Worm (Caenorhabditis elegans): ENCODE measurements around the gene K04F1.8.

DNA sequence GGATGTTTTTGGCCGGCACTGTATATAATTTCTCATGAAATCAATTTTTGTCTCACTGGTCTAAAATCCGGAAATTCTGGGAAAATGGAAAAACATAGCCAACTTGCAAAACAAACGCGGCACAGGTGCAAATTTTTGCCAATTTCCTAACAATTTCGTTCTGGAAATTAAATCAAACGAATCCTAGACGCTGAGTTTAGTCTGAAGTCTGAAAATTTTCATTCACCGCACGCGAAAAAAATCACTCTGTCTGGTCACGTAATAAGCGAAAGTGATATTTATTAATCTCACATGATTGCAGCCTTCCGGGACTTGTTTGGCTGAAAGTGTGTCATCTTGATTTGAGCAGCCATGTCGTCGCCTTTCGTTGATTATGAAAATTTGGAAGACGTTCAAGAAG, 49.9 kb downstream of the K04F1.8 start, which contains the start of gene srw-103:
- TF ChIP-seq unc-39 (tag; optimal IDR thresholded peaks at IDR 0.05) = no peak
- TF ChIP-seq mdl-1 (tag; optimal IDR thresholded peaks at IDR 0.05) = no peak
- TF ChIP-seq zag-1 (tag; optimal IDR thresholded peaks at IDR 0.05) = no peak
- no peak for TF ChIP-seq snpc-4 (tag; optimal IDR thresholded peaks at IDR 0.05)
- no peak for TF ChIP-seq nhr-23 (tag; optimal IDR thresholded peaks at IDR 0.05)
- TF ChIP-seq ztf-11 (tag; optimal IDR thresholded peaks at IDR 0.05) = no peak
- TF ChIP-seq skn-1 (tag; optimal IDR thresholded peaks at IDR 0.05) = no peak
- TF ChIP-seq nfya-1 (tag; optimal IDR thresholded peaks at IDR 0.05; ENCODE audit: insufficient read depth) = no peak
- TF ChIP-seq fkh-10 (GFP tag; optimal IDR thresholded peaks at IDR 0.05) = no peak
- no peak for TF ChIP-seq nhr-76 (tag; optimal IDR thresholded peaks at IDR 0.05)
- no peak for TF ChIP-seq ceh-16 (tag; optimal IDR thresholded peaks at IDR 0.05)

Data from whole organism, L3 larva.